Fruit fly (Drosophila melanogaster) whole organism, embryonic: ENCODE data around the gene CG43630.

Experiments
- Adf1 ChIP-seq: fragments of 200-800 bp; sonication (Bioruptor generic); IDR thresholded peaks from 2 replicates; pipeline ENCODE4 v1.3.6; 2022; ENCODE audit warnings: missing biosample characterization, missing genetic modification characterization
- CG11093 ChIP-seq: fragments of 200-800 bp; sonication (Bioruptor generic); IDR thresholded peaks from 3 replicates; pipeline ENCODE4 v1.3.6; 2022; ENCODE audit warnings: missing biosample characterization, missing genetic modification characterization
- CG11247 ChIP-seq: fragments of 200-800 bp; sonication (Bioruptor generic); IDR thresholded peaks from 2 replicates; pipeline ENCODE4 v1.3.6; 2022; ENCODE audit warnings: missing biosample characterization, missing genetic modification characterization
- CG11456 ChIP-seq: fragments of 200-800 bp; sonication (Bioruptor generic); IDR thresholded peaks from 3 replicates; pipeline ENCODE4 v1.3.6; 2022; ENCODE audit warnings: missing biosample characterization, missing genetic modification characterization
- CG11695 ChIP-seq: fragments of 200-800 bp; sonication (Bioruptor generic); IDR thresholded peaks from 3 replicates; pipeline ENCODE4 v1.3.6; 2022; ENCODE audit warnings: missing biosample characterization, missing genetic modification characterization
- CG1233 ChIP-seq: fragments of 200-800 bp; sonication (Bioruptor generic); optimal IDR thresholded peaks from 4 replicates; lab custom pipeline; 2018; ENCODE audit warnings: missing biosample characterization, mild to moderate bottlenecking, missing genetic modification characterization
- CG12744 ChIP-seq: fragments of 200-800 bp; sonication (Bioruptor generic); optimal IDR thresholded peaks from 2 replicates; lab custom pipeline; 2016; ENCODE audit warnings: missing biosample characterization, missing genetic modification characterization
- CG1529 ChIP-seq: fragments of 200-800 bp; sonication (Bioruptor generic); optimal IDR thresholded peaks from 3 replicates; lab custom pipeline; 2018; ENCODE audit warnings: missing biosample characterization, missing genetic modification characterization
- CG17568 ChIP-seq: fragments of 200-800 bp; sonication (Bioruptor generic); optimal IDR thresholded peaks from 2 replicates; lab custom pipeline; 2018; ENCODE audit warnings: missing biosample characterization, mild to moderate bottlenecking, missing genetic modification characterization, moderate library complexity
- CG17912 ChIP-seq: fragments of 200-800 bp; sonication (Bioruptor generic); optimal IDR thresholded peaks from 2 replicates; lab custom pipeline; 2018; ENCODE audit warnings: missing biosample characterization, mild to moderate bottlenecking, missing genetic modification characterization
- CG2116 ChIP-seq: fragments of 200-800 bp; sonication (Bioruptor generic); optimal IDR thresholded peaks from 3 replicates; lab custom pipeline; 2018; ENCODE audit warnings: missing biosample characterization, mild to moderate bottlenecking, missing genetic modification characterization
- CG2889 ChIP-seq: fragments of 200-800 bp; sonication (Bioruptor generic); IDR thresholded peaks from 3 replicates; pipeline ENCODE4 v1.3.6; 2022; ENCODE audit warnings: missing biosample characterization, missing genetic modification characterization
- CG34376 ChIP-seq: fragments of 200-800 bp; sonication (Bioruptor generic); optimal IDR thresholded peaks from 2 replicates; lab custom pipeline; 2018; ENCODE audit warnings: missing biosample characterization, mild to moderate bottlenecking, missing genetic modification characterization
- CG4282 ChIP-seq: fragments of 200-800 bp; sonication (Bioruptor generic); optimal IDR thresholded peaks from 2 replicates; lab custom pipeline; 2016; ENCODE audit warnings: missing biosample characterization, missing genetic modification characterization
- CG4360 ChIP-seq: fragments of 200-800 bp; sonication (Bioruptor generic); IDR thresholded peaks from 2 replicates; pipeline ENCODE4 v1.3.6; 2022; ENCODE audit warnings: missing biosample characterization, missing genetic modification characterization
- CG4730 ChIP-seq: fragments of 200-800 bp; sonication (Bioruptor generic); IDR thresholded peaks from 2 replicates; pipeline ENCODE4 v1.3.6; 2022; ENCODE audit warnings: missing biosample characterization, missing genetic modification characterization
- CG6791 ChIP-seq: fragments of 200-800 bp; sonication (Bioruptor generic); IDR thresholded peaks from 3 replicates; pipeline ENCODE4 v1.3.6; 2022; ENCODE audit warnings: missing biosample characterization, missing genetic modification characterization; ENCODE audit not compliant: partially characterized antibody
- CG7357 ChIP-seq: fragments of 200-800 bp; sonication (Bioruptor generic); IDR thresholded peaks from 3 replicates; pipeline ENCODE4 v1.3.6; 2022; ENCODE audit warnings: missing biosample characterization, missing genetic modification characterization
- CG7987 ChIP-seq: fragments of 200-800 bp; sonication (Bioruptor generic); optimal IDR thresholded peaks from 2 replicates; lab custom pipeline; 2018; ENCODE audit warnings: missing biosample characterization, mild to moderate bottlenecking, missing genetic modification characterization, moderate library complexity
- Dek ChIP-seq: fragments of 200-800 bp; sonication (Bioruptor generic); optimal IDR thresholded peaks from 3 replicates; lab custom pipeline; 2019; ENCODE audit warnings: missing biosample characterization, mild to moderate bottlenecking, missing genetic modification characterization, moderate library complexity
- Dfd ChIP-seq, 2 experiments: fragments of >200 bp; optimal IDR thresholded peaks; 2 replicates each; lab custom pipeline; 2017; ENCODE audit warnings: missing biosample characterization in 2 of 2, missing genetic modification characterization in 2 of 2
- Dref ChIP-seq: fragments of 200-800 bp; sonication (Bioruptor generic); IDR thresholded peaks from 2 replicates; pipeline ENCODE4 v1.3.6; 2022; ENCODE audit warnings: missing biosample characterization, missing genetic modification characterization
- Fer2 ChIP-seq: fragments of 200-800 bp; sonication (Bioruptor generic); optimal IDR thresholded peaks from 2 replicates; lab custom pipeline; 2018; ENCODE audit warnings: missing biosample characterization, mild to moderate bottlenecking, missing genetic modification characterization, moderate library complexity
- HmgZ ChIP-seq: fragments of 200-800 bp; sonication (Bioruptor generic); optimal IDR thresholded peaks from 2 replicates; lab custom pipeline; 2018; ENCODE audit warnings: missing biosample characterization, mild to moderate bottlenecking, missing genetic modification characterization
- Mad ChIP-seq: fragments of 200-800 bp; sonication (Bioruptor generic); optimal IDR thresholded peaks from 2 replicates; lab custom pipeline; 2016; ENCODE audit warnings: missing biosample characterization, missing genetic modification characterization
- Med ChIP-seq: fragments of 200-800 bp; sonication (Bioruptor generic); peaks from one replicate; lab custom pipeline; 2016; ENCODE audit warnings: missing biosample characterization, missing genetic modification characterization, mild to moderate bottlenecking, inconsistent platforms, moderate library complexity
- Mrtf ChIP-seq: fragments of 200-800 bp; sonication (Bioruptor generic); IDR thresholded peaks from 3 replicates; pipeline ENCODE4 v1.3.6; 2022; ENCODE audit warnings: missing biosample characterization, missing genetic modification characterization
- Myb ChIP-seq: fragments of 200-800 bp; sonication (Bioruptor generic); optimal IDR thresholded peaks from 2 replicates; lab custom pipeline; 2016; ENCODE audit warnings: missing biosample characterization, missing genetic modification characterization
- Nf-YB ChIP-seq: fragments of 200-800 bp; sonication (Bioruptor generic); optimal IDR thresholded peaks from 3 replicates; lab custom pipeline; 2019; ENCODE audit warnings: missing biosample characterization, mild to moderate bottlenecking, missing genetic modification characterization, moderate library complexity
- ap ChIP-seq: fragments of 200-800 bp; sonication (Bioruptor generic); IDR thresholded peaks from 2 replicates; pipeline ENCODE4 v1.3.6; 2022; ENCODE audit warnings: missing biosample characterization, missing genetic modification characterization
- ase ChIP-seq: fragments of 200-800 bp; sonication (Bioruptor generic); IDR thresholded peaks from 3 replicates; pipeline ENCODE4 v1.3.6; 2022; ENCODE audit warnings: missing biosample characterization, missing genetic modification characterization
- bcd ChIP-seq: fragments of 200-800 bp; sonication (Bioruptor generic); optimal IDR thresholded peaks from 2 replicates; lab custom pipeline; 2017; ENCODE audit warnings: missing biosample characterization, mild to moderate bottlenecking, missing genetic modification characterization
- cad ChIP-seq: fragments of >200 bp; optimal IDR thresholded peaks from 2 replicates; lab custom pipeline; 2017; ENCODE audit warnings: missing biosample characterization, missing genetic modification characterization
- cas ChIP-seq: fragments of 200-800 bp; sonication (Bioruptor generic); IDR thresholded peaks from 2 replicates; pipeline ENCODE4 v1.3.6; 2022; ENCODE audit warnings: missing biosample characterization, missing genetic modification characterization
- cg ChIP-seq: fragments of 200-800 bp; sonication (Bioruptor generic); optimal IDR thresholded peaks from 3 replicates; lab custom pipeline; 2019; ENCODE audit warnings: missing biosample characterization, mild to moderate bottlenecking, missing genetic modification characterization, moderate library complexity
- kah ChIP-seq: fragments of 200-800 bp; sonication (Bioruptor generic); optimal IDR thresholded peaks from 2 replicates; lab custom pipeline; 2018; ENCODE audit warnings: missing biosample characterization, mild to moderate bottlenecking, missing genetic modification characterization
- klu ChIP-seq: fragments of 200-800 bp; sonication (Bioruptor generic); IDR thresholded peaks from 2 replicates; pipeline ENCODE4 v1.3.6; 2022; ENCODE audit warnings: missing biosample characterization, missing genetic modification characterization
- onecut ChIP-seq: fragments of 200-800 bp; sonication (Bioruptor generic); IDR thresholded peaks from 2 replicates; pipeline ENCODE4 v1.3.6; 2022; ENCODE audit warnings: missing biosample characterization, missing genetic modification characterization
- run ChIP-seq: fragments of 200-800 bp; sonication (Bioruptor generic); optimal IDR thresholded peaks from 3 replicates; lab custom pipeline; 2018; ENCODE audit warnings: missing biosample characterization, mild to moderate bottlenecking, missing genetic modification characterization
- scrt ChIP-seq: fragments of 200-800 bp; sonication (Bioruptor generic); optimal IDR thresholded peaks from 2 replicates; lab custom pipeline; 2018; ENCODE audit warnings: missing biosample characterization, mild to moderate bottlenecking, missing genetic modification characterization, moderate library complexity
- seq ChIP-seq: fragments of 200-800 bp; sonication (Bioruptor generic); IDR thresholded peaks from 2 replicates; pipeline ENCODE4 v1.3.6; 2022; ENCODE audit warnings: missing biosample characterization, missing genetic modification characterization
- sisA ChIP-seq: fragments of 200-800 bp; sonication (Bioruptor generic); IDR thresholded peaks from 2 replicates; pipeline ENCODE4 v1.3.6; 2022; ENCODE audit warnings: missing biosample characterization, missing genetic modification characterization
- slp2 ChIP-seq: fragments of 200-800 bp; sonication (Bioruptor generic); optimal IDR thresholded peaks from 2 replicates; lab custom pipeline; 2016; ENCODE audit warnings: missing biosample characterization, missing genetic modification characterization
- sqz ChIP-seq: fragments of 200-800 bp; sonication (Bioruptor generic); optimal IDR thresholded peaks from 3 replicates; lab custom pipeline; 2018; ENCODE audit warnings: missing biosample characterization, mild to moderate bottlenecking, missing genetic modification characterization
- sug ChIP-seq: fragments of 200-800 bp; optimal IDR thresholded peaks from 2 replicates; lab custom pipeline; 2019; ENCODE audit warnings: missing biosample characterization, mild to moderate bottlenecking, missing genetic modification characterization, moderate library complexity
- toy ChIP-seq: fragments of 200-800 bp; sonication (Bioruptor generic); IDR thresholded peaks from 2 replicates; pipeline ENCODE4 v1.3.6; 2022; ENCODE audit warnings: missing biosample characterization, missing genetic modification characterization
- trem ChIP-seq: fragments of 200-800 bp; optimal IDR thresholded peaks from 3 replicates; lab custom pipeline; 2019; ENCODE audit warnings: missing biosample characterization, mild to moderate bottlenecking, missing genetic modification characterization, moderate library complexity
- trh ChIP-seq: fragments of 200-800 bp; sonication (Bioruptor generic); optimal IDR thresholded peaks from 2 replicates; lab custom pipeline; 2016; ENCODE audit warnings: missing biosample characterization, missing genetic modification characterization
- unpg ChIP-seq: fragments of 200-800 bp; sonication (Bioruptor generic); optimal IDR thresholded peaks from 3 replicates; lab custom pipeline; 2018; ENCODE audit warnings: missing biosample characterization, mild to moderate bottlenecking, missing genetic modification characterization, moderate library complexity
- wek ChIP-seq: fragments of 200-800 bp; sonication (Bioruptor generic); optimal IDR thresholded peaks from 3 replicates; lab custom pipeline; 2018; ENCODE audit warnings: missing biosample characterization, mild to moderate bottlenecking, missing genetic modification characterization, moderate library complexity
- z ChIP-seq: fragments of 200-800 bp; sonication (Bioruptor generic); IDR thresholded peaks from 3 replicates; pipeline ENCODE4 v1.3.6; 2022; ENCODE audit warnings: missing biosample characterization, missing genetic modification characterization

Gene CG43630

DNA sequence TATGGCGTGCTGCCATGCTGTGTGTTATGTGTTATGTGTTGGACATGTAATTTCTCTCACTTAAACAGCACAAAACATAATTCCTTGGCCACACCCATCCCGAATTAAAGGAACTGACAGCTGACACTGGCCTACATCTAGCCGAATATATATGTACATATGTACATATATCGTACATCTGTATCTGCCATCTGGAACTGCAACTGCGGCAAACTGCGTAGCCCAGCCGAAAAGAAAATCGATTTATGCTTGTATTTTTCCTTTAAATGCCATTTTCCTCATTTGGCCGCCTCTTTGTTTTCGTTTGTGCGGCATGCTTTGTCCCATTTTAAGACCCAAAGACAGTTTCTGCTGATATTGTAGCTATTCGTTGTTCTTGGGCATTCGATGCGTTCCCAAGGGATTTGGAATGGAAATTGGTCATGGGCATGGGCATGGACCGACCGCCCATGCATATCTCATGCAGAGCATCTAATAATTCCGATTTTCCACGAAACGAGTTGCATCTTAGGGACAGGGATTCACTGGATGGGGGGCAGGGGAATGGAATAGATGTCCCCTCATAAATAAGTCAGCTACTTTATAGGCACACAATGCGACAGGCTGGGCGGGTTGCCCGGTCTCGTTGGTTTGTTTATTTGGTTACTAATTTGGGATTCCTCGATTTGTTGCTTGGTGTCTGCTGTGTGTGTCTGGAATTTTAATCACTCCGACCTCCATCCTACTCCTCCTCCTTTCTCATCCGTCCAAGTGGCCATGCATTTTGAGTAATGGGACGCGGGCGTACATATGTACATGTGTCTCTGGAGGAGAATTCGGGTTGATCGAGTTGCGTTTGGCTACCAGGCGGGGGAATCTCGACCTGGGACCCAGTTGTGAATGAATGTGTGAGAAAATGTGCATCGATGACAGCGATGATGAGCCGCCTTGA, 26.7 kb downstream of the CG43630 start (continued):
- TF ChIP-seq CG12744 (GFP tag; lab: Kevin White, UChicago) = no peak
- no peak for TF ChIP-seq klu (GFP tag; lab: Robert Waterston, UW)
- TF ChIP-seq cad (GFP tag; lab: Kevin White, UChicago) = peak; percentile 34
- TF ChIP-seq CG6791 (GFP tag; lab: Robert Waterston, UW) = no peak
- no peak for TF ChIP-seq CG11456 (GFP tag; lab: Robert Waterston, UW)
- TF ChIP-seq slp2 = no peak
- TF ChIP-seq HmgZ (tag; lab: Kevin White, UChicago) = no peak
- TF ChIP-seq CG11247 (GFP tag; lab: Robert Waterston, UW) = no peak
- no peak for TF ChIP-seq trh (GFP tag; lab: Kevin White, UChicago)
- no peak for TF ChIP-seq Dfd (GFP tag; optimal IDR thresholded peaks at IDR 0.05; lab: Kevin White, UChicago)
- no peak for TF ChIP-seq wek (GFP tag; lab: Kevin White, UChicago)
- no peak for TF ChIP-seq Dek (tag; lab: Kevin White, UChicago)
- TF ChIP-seq Med = peak; percentile 40
- no peak for TF ChIP-seq Mad (GFP tag; lab: Kevin White, UChicago)
- no peak for TF ChIP-seq CG17568 (GFP tag; lab: Kevin White, UChicago)
- TF ChIP-seq onecut (GFP tag; lab: Robert Waterston, UW) = no peak
- TF ChIP-seq Nf-YB = no peak
- no peak for TF ChIP-seq CG4282 (GFP tag; lab: Kevin White, UChicago)
- TF ChIP-seq cas (GFP tag; lab: Robert Waterston, UW) = no peak
- no peak for TF ChIP-seq CG7987 (GFP tag; lab: Kevin White, UChicago)
- no peak for TF ChIP-seq CG1233
- no peak for TF ChIP-seq Fer2 (tag; lab: Kevin White, UChicago)
- TF ChIP-seq CG11093 = no peak
- TF ChIP-seq Dref (GFP tag; lab: Robert Waterston, UW) = no peak
- no peak for TF ChIP-seq Adf1 (GFP tag; lab: Robert Waterston, UW)
- TF ChIP-seq CG11695 (GFP tag; lab: Robert Waterston, UW) = no peak
- TF ChIP-seq CG2116 (GFP tag; lab: Kevin White, UChicago) = no peak
- no peak for TF ChIP-seq run (tag; lab: Kevin White, UChicago)
- TF ChIP-seq trem (tag; lab: Kevin White, UChicago) = no peak
- TF ChIP-seq seq (GFP tag; lab: Robert Waterston, UW) = no peak
- TF ChIP-seq unpg (GFP tag; lab: Kevin White, UChicago) = no peak
- no peak for TF ChIP-seq CG17912 (GFP tag; lab: Kevin White, UChicago)
- TF ChIP-seq sqz = no peak
- TF ChIP-seq z (GFP tag; lab: Robert Waterston, UW) = no peak
- TF ChIP-seq sisA (GFP tag; lab: Robert Waterston, UW) = no peak
- TF ChIP-seq Mrtf (GFP tag; lab: Robert Waterston, UW) = no peak
- TF ChIP-seq ap (GFP tag; lab: Robert Waterston, UW) = no peak
- TF ChIP-seq scrt (GFP tag; lab: Kevin White, UChicago) = no peak
- no peak for TF ChIP-seq ase (GFP tag; lab: Robert Waterston, UW)
- peak; percentile 33 for TF ChIP-seq kah (GFP tag; lab: Kevin White, UChicago)
- TF ChIP-seq CG4730 = no peak
- TF ChIP-seq Myb (GFP tag; lab: Kevin White, UChicago) = no peak
- no peak for TF ChIP-seq bcd (GFP tag; lab: Kevin White, UChicago)
- no peak for TF ChIP-seq toy (GFP tag; lab: Robert Waterston, UW)
- TF ChIP-seq CG7357 (GFP tag; lab: Robert Waterston, UW) = no peak
- no peak for TF ChIP-seq CG4360 (GFP tag; lab: Robert Waterston, UW)
- TF ChIP-seq CG2889 (GFP tag; lab: Robert Waterston, UW) = no peak
- peak; percentile 10 for TF ChIP-seq cg (GFP tag; lab: Kevin White, UChicago)
- TF ChIP-seq CG34376 (GFP tag; lab: Kevin White, UChicago) = no peak
- TF ChIP-seq CG1529 (GFP tag; lab: Kevin White, UChicago) = no peak
- TF ChIP-seq sug (tag; lab: Kevin White, UChicago) = no peak
